Fruit fly (Drosophila melanogaster): ENCODE data around the gene Cyp28a5.

DNA sequence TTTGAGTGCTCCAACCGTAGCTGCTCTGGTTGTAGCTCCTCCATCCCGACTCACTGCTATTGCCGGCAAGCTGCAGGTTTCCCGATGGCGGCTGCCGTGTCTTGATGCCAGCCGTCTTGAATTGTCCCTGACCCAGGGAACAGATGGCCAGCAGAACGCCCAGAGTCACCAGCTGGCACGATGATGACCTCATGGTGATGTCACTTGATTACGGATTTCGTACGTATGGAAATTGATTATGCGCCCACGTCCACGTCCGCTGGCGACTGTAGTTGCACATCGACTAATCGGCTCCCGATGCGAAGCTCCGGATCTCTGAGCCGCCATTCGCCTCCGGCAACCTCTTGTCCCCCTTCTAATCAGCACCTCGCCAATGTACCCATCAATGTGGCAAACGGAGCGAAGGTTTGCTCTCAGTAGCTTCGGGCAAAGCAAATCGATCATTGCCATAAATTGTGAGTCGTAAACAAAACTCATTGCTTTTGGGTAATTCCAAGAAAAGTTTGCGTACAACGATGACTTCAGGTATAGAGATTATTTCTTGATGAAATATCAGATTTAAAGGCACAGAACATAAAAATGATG lies 10.3 kb upstream of the Cyp28a5 start, which contains the start of gene NimB2:
- TF ChIP-seq cnc (optimal IDR thresholded peaks at IDR 0.05) (no peak), CG33017 (tag; optimal IDR thresholded peaks at IDR 0.05) (no peak), Mnt (GFP tag; optimal IDR thresholded peaks at IDR 0.05) (no peak), cic (GFP tag; optimal IDR thresholded peaks at IDR 0.05) (no peak), CG1620 (GFP tag; optimal IDR thresholded peaks at IDR 0.05) (no peak), kay (GFP tag; ENCODE audit: borderline replicate concordance) (no peak), tj (GFP tag; optimal IDR thresholded peaks at IDR 0.05) (no peak), bab1 (GFP tag; optimal IDR thresholded peaks at IDR 0.05) (no peak)
